Fruit fly (Drosophila melanogaster) whole organism, embryonic: ENCODE data around the gene CG2712.

Experiments
- Aef1 ChIP-seq: fragments of 200-800 bp; sonication (Bioruptor generic); IDR thresholded peaks from 3 replicates; pipeline ENCODE4 v1.3.6; 2022; ENCODE audit warnings: missing biosample characterization, missing genetic modification characterization
- CG10267 ChIP-seq: fragments of 200-800 bp; sonication (Bioruptor generic); optimal IDR thresholded peaks from 2 replicates; lab custom pipeline; 2018; ENCODE audit warnings: missing biosample characterization, mild to moderate bottlenecking, missing genetic modification characterization, moderate library complexity
- CG10979 ChIP-seq: fragments of 200-800 bp; sonication (Bioruptor generic); optimal IDR thresholded peaks from 2 replicates; lab custom pipeline; 2018; ENCODE audit warnings: missing biosample characterization, mild to moderate bottlenecking, missing genetic modification characterization, moderate library complexity
- CG11398 ChIP-seq: fragments of 200-800 bp; sonication (Bioruptor generic); optimal IDR thresholded peaks from 2 replicates; lab custom pipeline; 2016; ENCODE audit warnings: missing biosample characterization, missing genetic modification characterization
- CG13424 ChIP-seq: fragments of 200-800 bp; sonication (Bioruptor generic); optimal IDR thresholded peaks from 2 replicates; lab custom pipeline; 2019; ENCODE audit warnings: missing biosample characterization, mild to moderate bottlenecking, missing genetic modification characterization, moderate library complexity
- CG14710 ChIP-seq: fragments of 200-800 bp; sonication (Bioruptor generic); optimal IDR thresholded peaks from 3 replicates; lab custom pipeline; 2019; ENCODE audit warnings: missing biosample characterization, mild to moderate bottlenecking, missing genetic modification characterization, moderate library complexity
- CG1602 ChIP-seq: fragments of 200-800 bp; sonication (Bioruptor generic); optimal IDR thresholded peaks from 3 replicates; lab custom pipeline; 2016; ENCODE audit warnings: missing biosample characterization, missing genetic modification characterization
- CG17385 ChIP-seq: fragments of 200-800 bp; sonication (Bioruptor generic); optimal IDR thresholded peaks from 3 replicates; lab custom pipeline; 2018; ENCODE audit warnings: missing biosample characterization, mild to moderate bottlenecking, missing genetic modification characterization
- CG1832 ChIP-seq: fragments of 200-800 bp; sonication (Bioruptor generic); optimal IDR thresholded peaks from 2 replicates; lab custom pipeline; 2017; ENCODE audit warnings: missing biosample characterization, mild to moderate bottlenecking, missing genetic modification characterization, inconsistent platforms
- CG18599 ChIP-seq: fragments of 200-800 bp; sonication (Bioruptor generic); optimal IDR thresholded peaks from 3 replicates; lab custom pipeline; 2017; ENCODE audit warnings: missing biosample characterization, missing genetic modification characterization, mild to moderate bottlenecking, moderate library complexity, missing genetic modification reagents
- CG18619 ChIP-seq: fragments of 200-800 bp; sonication (Bioruptor generic); optimal IDR thresholded peaks from 3 replicates; lab custom pipeline; 2017; ENCODE audit warnings: missing biosample characterization, mild to moderate bottlenecking, missing genetic modification characterization
- CG31224 ChIP-seq: fragments of 200-800 bp; sonication (Bioruptor generic); IDR thresholded peaks from 2 replicates; pipeline ENCODE4 v1.3.6; 2022; ENCODE audit warnings: missing biosample characterization, missing genetic modification characterization
- CG3281 ChIP-seq: fragments of 200-800 bp; sonication (Bioruptor generic); optimal IDR thresholded peaks from 3 replicates; lab custom pipeline; 2017; ENCODE audit warnings: missing biosample characterization, mild to moderate bottlenecking, missing genetic modification characterization
- CG34422 ChIP-seq: fragments of 200-800 bp; sonication (Bioruptor generic); IDR thresholded peaks from 3 replicates; pipeline ENCODE4 v1.3.6; 2022; ENCODE audit warnings: missing biosample characterization, missing genetic modification characterization
- CG4820 ChIP-seq: fragments of 200-800 bp; sonication (Bioruptor generic); optimal IDR thresholded peaks from 3 replicates; lab custom pipeline; 2016; ENCODE audit warnings: missing biosample characterization, missing genetic modification characterization
- CG7786 ChIP-seq: fragments of 200-800 bp; sonication (Bioruptor generic); optimal IDR thresholded peaks from 2 replicates; lab custom pipeline; 2016; ENCODE audit warnings: missing biosample characterization, missing genetic modification characterization
- CG7928 ChIP-seq: fragments of 200-800 bp; sonication (Bioruptor generic); optimal IDR thresholded peaks from 2 replicates; lab custom pipeline; 2017; ENCODE audit warnings: missing biosample characterization, mild to moderate bottlenecking, missing genetic modification characterization
- CG8281 ChIP-seq: fragments of 200-800 bp; sonication (Bioruptor generic); optimal IDR thresholded peaks from 2 replicates; lab custom pipeline; 2018; ENCODE audit warnings: missing biosample characterization, mild to moderate bottlenecking, missing genetic modification characterization, moderate library complexity
- CG8359 ChIP-seq: fragments of 200-800 bp; sonication (Bioruptor generic); optimal IDR thresholded peaks from 2 replicates; lab custom pipeline; 2017; ENCODE audit warnings: missing biosample characterization, mild to moderate bottlenecking, missing genetic modification characterization, borderline replicate concordance
- CG8478 ChIP-seq: fragments of >200 bp; optimal IDR thresholded peaks from 2 replicates; lab custom pipeline; 2018
- CG8765 ChIP-seq: fragments of 200-800 bp; sonication (Bioruptor generic); IDR thresholded peaks from 2 replicates; pipeline ENCODE4 v1.3.6; 2022; ENCODE audit warnings: missing biosample characterization, missing genetic modification characterization
- CG9437 ChIP-seq: fragments of 200-800 bp; sonication (Bioruptor generic); optimal IDR thresholded peaks from 2 replicates; lab custom pipeline; 2018; ENCODE audit warnings: missing biosample characterization, mild to moderate bottlenecking, missing genetic modification characterization
- CoRest ChIP-seq: fragments of 200-800 bp; sonication (Bioruptor generic); optimal IDR thresholded peaks from 3 replicates; lab custom pipeline; 2018; ENCODE audit warnings: missing biosample characterization, mild to moderate bottlenecking, missing genetic modification characterization, moderate library complexity
- Eip74EF ChIP-seq, 2 experiments: fragments of 200-800 bp in 1 of 2; fragments of >200 bp in 1 of 2; sonication (Bioruptor generic) in 1 of 2; optimal IDR thresholded peaks; 2 replicates each; lab custom pipeline; 2017 to 2019; ENCODE audit warnings: missing biosample characterization in 2 of 2, missing genetic modification characterization in 2 of 2, mild to moderate bottlenecking in 1 of 2, moderate library complexity in 1 of 2
- Fer2 ChIP-seq: fragments of 200-800 bp; sonication (Bioruptor generic); optimal IDR thresholded peaks from 2 replicates; lab custom pipeline; 2018; ENCODE audit warnings: missing biosample characterization, mild to moderate bottlenecking, missing genetic modification characterization, moderate library complexity
- Hmr ChIP-seq: fragments of 200-800 bp; sonication (Bioruptor generic); optimal IDR thresholded peaks from 3 replicates; lab custom pipeline; 2017; ENCODE audit warnings: mild to moderate bottlenecking, missing biosample characterization, missing genetic modification reagents, missing genetic modification characterization
- Myb ChIP-seq: fragments of 200-800 bp; sonication (Bioruptor generic); optimal IDR thresholded peaks from 2 replicates; lab custom pipeline; 2016; ENCODE audit warnings: missing biosample characterization, missing genetic modification characterization
- NK7.1 ChIP-seq: fragments of 200-800 bp; sonication (Bioruptor generic); optimal IDR thresholded peaks from 3 replicates; lab custom pipeline; 2016; ENCODE audit warnings: missing biosample characterization, missing genetic modification characterization
- Spps ChIP-seq: fragments of 200-800 bp; sonication (Bioruptor generic); optimal IDR thresholded peaks from 2 replicates; lab custom pipeline; 2018; ENCODE audit warnings: missing biosample characterization, mild to moderate bottlenecking, missing genetic modification characterization
- ap ChIP-seq: fragments of 200-800 bp; sonication (Bioruptor generic); IDR thresholded peaks from 2 replicates; pipeline ENCODE4 v1.3.6; 2022; ENCODE audit warnings: missing biosample characterization, missing genetic modification characterization
- bcd ChIP-seq: fragments of 200-800 bp; sonication (Bioruptor generic); optimal IDR thresholded peaks from 2 replicates; lab custom pipeline; 2017; ENCODE audit warnings: missing biosample characterization, mild to moderate bottlenecking, missing genetic modification characterization
- cas ChIP-seq: fragments of 200-800 bp; sonication (Bioruptor generic); IDR thresholded peaks from 2 replicates; pipeline ENCODE4 v1.3.6; 2022; ENCODE audit warnings: missing biosample characterization, missing genetic modification characterization
- croc ChIP-seq: fragments of 200-800 bp; sonication (Bioruptor generic); conservative IDR thresholded peaks from 3 replicates; pipeline ENCODE4 v1.3.6; 2022; ENCODE audit warnings: missing biosample characterization, missing genetic modification characterization
- dm ChIP-seq: fragments of 200-800 bp; sonication (Bioruptor generic); optimal IDR thresholded peaks from 3 replicates; lab custom pipeline; 2016; ENCODE audit warnings: missing biosample characterization, missing genetic modification characterization
- emc ChIP-seq: fragments of 200-800 bp; sonication (Bioruptor generic); optimal IDR thresholded peaks from 2 replicates; lab custom pipeline; 2016; ENCODE audit warnings: missing biosample characterization, missing genetic modification characterization
- gcm2 ChIP-seq: fragments of 200-800 bp; sonication (Bioruptor generic); optimal IDR thresholded peaks from 2 replicates; lab custom pipeline; 2016; ENCODE audit warnings: missing biosample characterization, missing genetic modification characterization
- gfzf ChIP-seq: fragments of 200-800 bp; sonication (Bioruptor generic); optimal IDR thresholded peaks from 2 replicates; lab custom pipeline; 2016; ENCODE audit warnings: missing biosample characterization, mild to moderate bottlenecking, missing genetic modification characterization, moderate library complexity
- gsb ChIP-seq: fragments of 200-800 bp; sonication (Bioruptor generic); IDR thresholded peaks from 2 replicates; pipeline ENCODE4 v1.3.6; 2022; ENCODE audit warnings: missing biosample characterization, missing genetic modification characterization
- ham ChIP-seq: fragments of 200-800 bp; sonication (Bioruptor generic); IDR thresholded peaks from 2 replicates; pipeline ENCODE4 v1.3.6; 2022; ENCODE audit warnings: missing biosample characterization, missing genetic modification characterization
- hbn ChIP-seq: fragments of 200-800 bp; sonication (Bioruptor generic); IDR thresholded peaks from 2 replicates; pipeline ENCODE4 v1.3.6; 2022; ENCODE audit warnings: missing biosample characterization, missing genetic modification characterization; ENCODE audit not compliant: partially characterized antibody
- jigr1 ChIP-seq: fragments of 200-800 bp; sonication (Bioruptor generic); IDR thresholded peaks from 3 replicates; pipeline ENCODE4 v1.3.6; 2022; ENCODE audit warnings: missing biosample characterization, missing genetic modification characterization
- jing ChIP-seq: fragments of 200-800 bp; sonication (Bioruptor generic); optimal IDR thresholded peaks from 2 replicates; lab custom pipeline; 2018; ENCODE audit warnings: missing biosample characterization, mild to moderate bottlenecking, missing genetic modification characterization
- otp ChIP-seq: fragments of 200-800 bp; sonication (Bioruptor generic); IDR thresholded peaks from 3 replicates; pipeline ENCODE4, ENCODE4 v1.3.6; 2022; ENCODE audit warnings: missing biosample characterization, missing genetic modification characterization
- pita ChIP-seq: fragments of 200-800 bp; sonication (Bioruptor generic); optimal IDR thresholded peaks from 2 replicates; lab custom pipeline; 2017; ENCODE audit warnings: missing biosample characterization, mild to moderate bottlenecking, missing genetic modification characterization
- slbo ChIP-seq: fragments of 200-800 bp; sonication (Bioruptor generic); IDR thresholded peaks from 2 replicates; pipeline ENCODE4 v1.3.6; 2022; ENCODE audit warnings: missing biosample characterization, missing genetic modification characterization
- sna ChIP-seq: fragments of 200-800 bp; sonication (Bioruptor generic); IDR thresholded peaks from 2 replicates; pipeline ENCODE4 v1.3.6; 2022; ENCODE audit warnings: missing biosample characterization, missing genetic modification characterization; ENCODE audit not compliant: partially characterized antibody
- stwl ChIP-seq: fragments of 200-800 bp; sonication (Bioruptor generic); optimal IDR thresholded peaks from 3 replicates; lab custom pipeline; 2018; ENCODE audit warnings: missing biosample characterization, mild to moderate bottlenecking, missing genetic modification characterization, moderate library complexity
- tap ChIP-seq: fragments of 200-800 bp; optimal IDR thresholded peaks from 3 replicates; lab custom pipeline; 2019; ENCODE audit warnings: missing biosample characterization, mild to moderate bottlenecking, missing genetic modification characterization, moderate library complexity
- ttk ChIP-seq: fragments of 200-800 bp; sonication (Bioruptor generic); IDR thresholded peaks from 2 replicates; pipeline ENCODE4 v2.1.2; 2022; ENCODE audit warnings: missing biosample characterization, missing genetic modification characterization
- twi ChIP-seq: fragments of 200-800 bp; optimal IDR thresholded peaks from 2 replicates; lab custom pipeline; 2019; ENCODE audit warnings: missing biosample characterization, mild to moderate bottlenecking, missing genetic modification characterization, moderate library complexity
- zfh1 ChIP-seq: fragments of 200-800 bp; sonication (Bioruptor generic); IDR thresholded peaks from 3 replicates; pipeline ENCODE4 v1.3.6; 2022; ENCODE audit warnings: missing biosample characterization, missing genetic modification characterization

Gene CG2712

DNA sequence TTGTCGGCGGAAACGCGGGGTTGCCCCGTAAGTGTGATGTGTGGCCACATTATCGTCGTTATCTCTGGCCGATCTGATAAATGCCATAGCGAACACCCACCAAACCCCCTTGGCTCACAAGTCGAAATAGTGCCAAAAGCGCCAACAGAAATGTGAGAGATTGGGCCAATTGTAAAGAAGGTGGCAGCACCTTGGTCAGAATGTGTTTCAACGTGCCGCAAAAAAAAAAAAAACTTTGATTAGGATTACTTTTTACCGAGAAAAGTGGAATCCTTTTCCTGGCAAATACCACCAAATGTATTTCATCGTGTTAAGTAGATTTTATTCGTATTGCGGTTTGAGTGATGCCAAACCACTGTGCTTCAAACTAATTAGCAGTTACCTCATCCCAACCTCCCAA lies 10.8 kb downstream of the CG2712 start (continued):
- TF ChIP-seq hbn (GFP tag; lab: Robert Waterston, UW) (no peak), cas (peak; percentile 84), CG10267 (peak; percentile 5), jigr1 (peak; percentile 78; the same call in 2 of the 3 replicates), ham (GFP tag; lab: Robert Waterston, UW) (peak; percentile 75; the same call in 1 of the 2 replicates), CG9437 (GFP tag; lab: Kevin White, UChicago) (peak; percentile 1), Myb (peak; percentile 74), CG4820 (peak; percentile 54), ap (peak; percentile 79), ttk (GFP tag; lab: Robert Waterston, UW) (peak; percentile 74), zfh1 (GFP tag; lab: Robert Waterston, UW) (peak; percentile 86), CG1602 (GFP tag; lab: Kevin White, UChicago) (no peak), CG17385 (GFP tag; lab: Kevin White, UChicago) (peak; percentile 81), Hmr (GFP tag; lab: Kevin White, UChicago) (peak; percentile 91), CG11398 (GFP tag; lab: Kevin White, UChicago) (peak; percentile 72), Aef1 (GFP tag; lab: Robert Waterston, UW) (peak; percentile 91), CG3281 (peak; percentile 86), CoRest (tag; lab: Kevin White, UChicago) (peak; percentile 74), CG7928 (peak; percentile 39), slbo (GFP tag; lab: Robert Waterston, UW) (peak; percentile 96), bcd (peak; percentile 74), NK7.1 (peak; percentile 58), CG8765 (GFP tag; lab: Robert Waterston, UW) (peak; percentile 59; the same call in 1 of the 2 replicates), twi (no peak), CG1832 (GFP tag; lab: Kevin White, UChicago) (no peak), Spps (tag; lab: Kevin White, UChicago) (no peak), Fer2 (tag; lab: Kevin White, UChicago) (peak; percentile 54), emc (GFP tag; lab: Kevin White, UChicago) (peak; percentile 61), CG7786 (GFP tag; lab: Kevin White, UChicago) (peak; percentile 85), gfzf (no peak), CG10979 (tag; lab: Kevin White, UChicago) (peak; percentile 5), CG18619 (GFP tag; lab: Kevin White, UChicago) (peak; percentile 77), CG31224 (GFP tag; lab: Robert Waterston, UW) (peak; percentile 85), gcm2 (GFP tag; lab: Kevin White, UChicago) (peak; percentile 56), CG8359 (GFP tag; lab: Kevin White, UChicago) (no peak), dm (peak; percentile 59), stwl (no peak), CG34422 (peak; percentile 85), croc (GFP tag; lab: Robert Waterston, UW) (peak; percentile 31; the same call in 1 of the 3 replicates), jing (GFP tag; lab: Kevin White, UChicago) (no peak), gsb (GFP tag; lab: Robert Waterston, UW) (peak; percentile 91), CG14710 (tag; lab: Kevin White, UChicago) (no peak), CG8478 (no peak), CG18599 (GFP tag; lab: Kevin White, UChicago) (peak; percentile 92), sna (no peak), CG8281 (tag; lab: Kevin White, UChicago) (peak; percentile 37), tap (tag; lab: Kevin White, UChicago) (no peak), otp (GFP tag; lab: Robert Waterston, UW) (peak; percentile 83; the same call in 2 of the 3 replicates), Eip74EF (GFP tag; optimal IDR thresholded peaks at IDR 0.05; lab: Kevin White, UChicago) (no peak), CG13424 (tag; lab: Kevin White, UChicago) (peak; percentile 74), pita (GFP tag; lab: Kevin White, UChicago) (no peak)
